Worm (Caenorhabditis elegans) whole organism, L2 larva: ENCODE data around the gene srd-21.

Source experiments
- Y55F3AM.14 ChIP-seq: fragments of 200-800 bp; sonication (Bioruptor generic); optimal IDR thresholded peaks from 2 replicates; lab custom pipeline; 2018; ENCODE audit warnings: mild to moderate bottlenecking, missing genetic modification characterization, missing compliant biosample characterization
- ama-1 ChIP-seq: fragments of 150-350 bp; optimal IDR thresholded peaks from 2 replicates; lab custom pipeline; 2018; ENCODE audit warnings: inconsistent platforms
- lin-39 ChIP-seq: fragments of 150-350 bp; optimal IDR thresholded peaks from 2 replicates; lab custom pipeline; 2014; ENCODE audit warnings: missing biosample characterization, missing genetic modification reagents, missing genetic modification characterization
- nhr-237 ChIP-seq: fragments of 150-350 bp; optimal IDR thresholded peaks from 2 replicates; lab custom pipeline; 2014; ENCODE audit warnings: missing biosample characterization, missing genetic modification characterization
- skn-1 ChIP-seq: sonication (generic microtip); optimal IDR thresholded peaks from 2 replicates; lab custom pipeline; 2017; ENCODE audit warnings: missing biosample characterization, missing genetic modification characterization
- snpc-4 ChIP-seq: fragments of 150-350 bp; optimal IDR thresholded peaks from 2 replicates; lab custom pipeline; 2014; ENCODE audit warnings: missing biosample characterization, missing genetic modification characterization
- unc-39 ChIP-seq: fragments of 150-350 bp; optimal IDR thresholded peaks from 2 replicates; lab custom pipeline; 2014; ENCODE audit warnings: missing biosample characterization, missing genetic modification characterization
- ztf-1 ChIP-seq: fragments of 200-800 bp; sonication (Bioruptor generic); conservative IDR thresholded peaks from 2 replicates; pipeline ENCODE4 v1.3.6; 2022; ENCODE audit warnings: missing genetic modification characterization, missing compliant biosample characterization

- TF ChIP-seq ztf-1 (no peak), skn-1 (tag; lab: Kevin White, UChicago) (no peak), nhr-237 (tag; lab: Kevin White, UChicago) (no peak), snpc-4 (tag; lab: Kevin White, UChicago) (no peak), Y55F3AM.14 (GFP tag; lab: Kevin White, UChicago) (no peak), unc-39 (tag; lab: Kevin White, UChicago) (no peak), lin-39 (tag; lab: Kevin White, UChicago) (no peak), ama-1 (no peak)
Measured at ce11 chrV:16603102-16603501, 26.6 kb upstream of the srd-21 start, which contains the start of gene T03E6.8.
